Worm (Caenorhabditis elegans) whole organism, mixed stage, embryonic: ENCODE results near the gene R144.3.

ENCODE experiments used
- hlh-1 ChIP-seq: fragments of 150-350 bp; optimal IDR thresholded peaks from 2 replicates; lab custom pipeline; 2014; ENCODE audit warnings: missing biosample characterization, missing genetic modification reagents, missing genetic modification characterization
- lsy-2 ChIP-seq: fragments of 150-350 bp; optimal IDR thresholded peaks from 2 replicates; lab custom pipeline; 2014; ENCODE audit warnings: missing biosample characterization, missing genetic modification characterization
- nhr-237 ChIP-seq: fragments of 150-350 bp; optimal IDR thresholded peaks from 2 replicates; lab custom pipeline; 2014; ENCODE audit warnings: missing biosample characterization, missing genetic modification characterization
- nhr-76 ChIP-seq: sonication (generic microtip); optimal IDR thresholded peaks from 2 replicates; lab custom pipeline; 2017; ENCODE audit warnings: missing biosample characterization, missing genetic modification characterization
- unc-62 ChIP-seq: fragments of 150-350 bp; optimal IDR thresholded peaks from 2 replicates; lab custom pipeline; 2014; ENCODE audit warnings: missing biosample characterization, missing genetic modification reagents, missing genetic modification characterization
- zip-8 ChIP-seq: fragments of 150-350 bp; optimal IDR thresholded peaks from 2 replicates; lab custom pipeline; 2014; ENCODE audit warnings: missing biosample characterization, missing genetic modification characterization

DNA sequence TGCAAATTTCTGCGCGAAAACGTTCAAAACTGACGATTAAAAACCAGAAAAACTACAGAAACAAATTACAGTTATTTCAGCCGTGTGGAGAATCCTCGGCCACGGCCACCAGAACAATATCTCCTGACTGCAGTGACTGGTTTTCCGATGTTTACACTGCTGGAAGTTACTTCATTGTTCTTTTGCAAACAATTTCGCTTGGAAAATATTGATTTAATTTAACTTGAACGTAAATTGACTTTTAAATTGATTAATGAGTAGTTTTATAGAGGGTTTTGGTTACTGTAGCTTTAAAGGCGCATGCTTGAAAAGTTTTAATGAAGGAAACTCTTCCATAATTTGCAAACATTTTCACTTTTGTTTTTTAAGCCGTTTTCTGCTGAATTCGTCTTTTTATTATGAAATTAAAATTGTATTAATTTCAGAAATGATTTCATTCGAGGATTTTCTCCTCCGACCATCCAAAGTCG lies 22.8 kb upstream of the R144.3 start, which contains the start of gene smcr-8:
- no peak for TF ChIP-seq lsy-2 (tag; lab: Kevin White, UChicago)
- TF ChIP-seq hlh-1 (tag; lab: Kevin White, UChicago) = no peak
- TF ChIP-seq unc-62 = no peak
- no peak for TF ChIP-seq nhr-76 (tag; lab: Kevin White, UChicago)
- no peak for TF ChIP-seq zip-8 (tag; lab: Kevin White, UChicago)
- TF ChIP-seq nhr-237 (tag; lab: Kevin White, UChicago) = no peak
